Fruit fly (Drosophila melanogaster) whole organism, prepupa: ENCODE results near the gene Cp19.

Experiments
- Blimp-1 ChIP-seq: fragments of 200-800 bp; sonication (Bioruptor generic); optimal IDR thresholded peaks from 3 replicates; lab custom pipeline; 2017; ENCODE audit warnings: missing biosample characterization, missing genetic modification characterization, mild to moderate bottlenecking, moderate library complexity, missing genetic modification reagents
- CG10669 ChIP-seq: fragments of 200-800 bp; sonication (Bioruptor generic); optimal IDR thresholded peaks from 3 replicates; lab custom pipeline; 2018; ENCODE audit warnings: missing biosample characterization, mild to moderate bottlenecking, missing genetic modification characterization, moderate library complexity
- CG11294 ChIP-seq: fragments of 200-800 bp; sonication (Bioruptor generic); IDR thresholded peaks from 2 replicates; pipeline ENCODE4 v1.3.6; 2022; ENCODE audit warnings: missing biosample characterization, missing genetic modification characterization
- CG11762 ChIP-seq: fragments of 200-800 bp; sonication (Bioruptor generic); optimal IDR thresholded peaks from 3 replicates; lab custom pipeline; 2016; ENCODE audit warnings: missing biosample characterization, missing genetic modification characterization; ENCODE audit not compliant: insufficient read depth
- CG11902 ChIP-seq: fragments of 200-800 bp; sonication (Bioruptor generic); optimal IDR thresholded peaks from 3 replicates; lab custom pipeline; 2016; ENCODE audit warnings: missing biosample characterization, missing genetic modification characterization
- CG15336 ChIP-seq: fragments of 200-800 bp; sonication (Bioruptor generic); IDR thresholded peaks from 2 replicates; pipeline ENCODE4 v1.3.6; 2022; ENCODE audit warnings: missing biosample characterization, missing genetic modification characterization
- CG1621 ChIP-seq: fragments of 200-800 bp; sonication (Bioruptor generic); optimal IDR thresholded peaks from 3 replicates; lab custom pipeline; 2018; ENCODE audit warnings: missing biosample characterization, mild to moderate bottlenecking, missing genetic modification characterization
- CG16779 ChIP-seq: fragments of 200-800 bp; sonication (Bioruptor generic); optimal IDR thresholded peaks from 3 replicates; lab custom pipeline; 2017; ENCODE audit warnings: missing biosample characterization, mild to moderate bottlenecking, missing genetic modification characterization
- CG3032 ChIP-seq: fragments of 200-800 bp; optimal IDR thresholded peaks from 2 replicates; lab custom pipeline; 2019; ENCODE audit warnings: missing biosample characterization, mild to moderate bottlenecking, missing genetic modification characterization, moderate library complexity
- CG32006 ChIP-seq: fragments of 200-800 bp; sonication (Bioruptor generic); optimal IDR thresholded peaks from 3 replicates; lab custom pipeline; 2017; ENCODE audit warnings: missing biosample characterization, mild to moderate bottlenecking, missing genetic modification characterization
- CG3919 ChIP-seq: fragments of 200-800 bp; sonication (Bioruptor generic); optimal IDR thresholded peaks from 3 replicates; lab custom pipeline; 2016; ENCODE audit warnings: missing biosample characterization, missing genetic modification characterization
- CG4318 ChIP-seq: fragments of 200-800 bp; sonication (Bioruptor generic); optimal IDR thresholded peaks from 3 replicates; lab custom pipeline; 2017; ENCODE audit warnings: missing biosample characterization, mild to moderate bottlenecking, missing genetic modification characterization
- CG6163 ChIP-seq: fragments of 200-800 bp; sonication (Bioruptor generic); IDR thresholded peaks from 3 replicates; pipeline ENCODE4 v1.3.6; 2022; ENCODE audit warnings: missing biosample characterization, missing genetic modification characterization
- CG6792 ChIP-seq: fragments of 200-800 bp; sonication (Bioruptor generic); optimal IDR thresholded peaks from 3 replicates; lab custom pipeline; 2016; ENCODE audit warnings: missing biosample characterization, missing genetic modification characterization
- CG6854 ChIP-seq: fragments of 200-800 bp; sonication (Bioruptor generic); optimal IDR thresholded peaks from 2 replicates; lab custom pipeline; 2017; ENCODE audit warnings: missing biosample characterization, mild to moderate bottlenecking, missing genetic modification characterization
- CG7368 ChIP-seq: fragments of 200-800 bp; sonication (Bioruptor generic); optimal IDR thresholded peaks from 3 replicates; lab custom pipeline; 2016; ENCODE audit warnings: missing biosample characterization, missing genetic modification characterization
- CG8119 ChIP-seq: fragments of 200-800 bp; sonication (Bioruptor generic); IDR thresholded peaks from 3 replicates; pipeline ENCODE4 v1.3.6; 2022; ENCODE audit warnings: missing biosample characterization, missing genetic modification characterization
- CG8319 ChIP-seq: fragments of 200-800 bp; sonication (Bioruptor generic); optimal IDR thresholded peaks from 3 replicates; lab custom pipeline; 2016; ENCODE audit warnings: missing biosample characterization, missing genetic modification characterization
- CG9139 ChIP-seq: fragments of 200-800 bp; sonication (Bioruptor generic); optimal IDR thresholded peaks from 3 replicates; lab custom pipeline; 2017; ENCODE audit warnings: missing biosample characterization, mild to moderate bottlenecking, missing genetic modification characterization
- Eip75B ChIP-seq: fragments of 200-800 bp; sonication (Bioruptor generic); optimal IDR thresholded peaks from 3 replicates; lab custom pipeline; 2016; ENCODE audit warnings: missing biosample characterization, missing genetic modification characterization
- Eip78C ChIP-seq: fragments of 200-800 bp; sonication (Bioruptor generic); peaks from one replicate; lab custom pipeline; 2016; ENCODE audit warnings: missing biosample characterization, missing genetic modification characterization
- Eip93F ChIP-seq: fragments of 200-800 bp; sonication (Bioruptor generic); optimal IDR thresholded peaks from 2 replicates; lab custom pipeline; 2016; ENCODE audit warnings: missing biosample characterization, mild to moderate bottlenecking, missing genetic modification characterization
- Ets21C ChIP-seq: fragments of 200-800 bp; sonication (Bioruptor generic); optimal IDR thresholded peaks from 3 replicates; lab custom pipeline; 2016; ENCODE audit warnings: missing biosample characterization, missing genetic modification characterization
- Ets96B ChIP-seq: fragments of 200-800 bp; optimal IDR thresholded peaks from 2 replicates; lab custom pipeline; 2019; ENCODE audit warnings: missing biosample characterization, mild to moderate bottlenecking, missing genetic modification characterization, moderate library complexity
- Hr38 ChIP-seq: sonication (Bioruptor generic); optimal IDR thresholded peaks from 2 replicates; lab custom pipeline; 2016; ENCODE audit warnings: missing biosample characterization, missing genetic modification characterization
- Hr39 ChIP-seq: fragments of 200-800 bp; sonication (Bioruptor generic); optimal IDR thresholded peaks from 2 replicates; lab custom pipeline; 2016; ENCODE audit warnings: missing biosample characterization, missing genetic modification characterization
- Hr4 ChIP-seq: fragments of 200-800 bp; sonication (Bioruptor generic); optimal IDR thresholded peaks from 3 replicates; lab custom pipeline; 2016; ENCODE audit warnings: missing biosample characterization, missing genetic modification characterization
- Lpt ChIP-seq: fragments of 200-800 bp; sonication (Bioruptor generic); optimal IDR thresholded peaks from 3 replicates; lab custom pipeline; 2016; ENCODE audit warnings: missing biosample characterization, missing genetic modification characterization
- Met ChIP-seq: fragments of 200-800 bp; sonication (Bioruptor generic); optimal IDR thresholded peaks from 3 replicates; lab custom pipeline; 2016; ENCODE audit warnings: missing biosample characterization, missing genetic modification characterization
- OdsH ChIP-seq: fragments of 200-800 bp; sonication (Bioruptor generic); optimal IDR thresholded peaks from 3 replicates; lab custom pipeline; 2016; ENCODE audit warnings: missing biosample characterization, missing genetic modification characterization
- Smox ChIP-seq: fragments of 200-800 bp; sonication (Bioruptor generic); optimal IDR thresholded peaks from 3 replicates; lab custom pipeline; 2016; ENCODE audit warnings: missing biosample characterization, missing genetic modification characterization
- Sox102F ChIP-seq: fragments of 200-800 bp; sonication (Bioruptor generic); optimal IDR thresholded peaks from 2 replicates; lab custom pipeline; 2016; ENCODE audit warnings: missing biosample characterization, mild to moderate bottlenecking, missing genetic modification characterization
- Sox14 ChIP-seq: fragments of 200-800 bp; sonication (Bioruptor generic); optimal IDR thresholded peaks from 3 replicates; lab custom pipeline; 2016; ENCODE audit warnings: missing biosample characterization, missing genetic modification characterization
- Sox15 ChIP-seq: fragments of 200-800 bp; sonication (Bioruptor generic); optimal IDR thresholded peaks from 3 replicates; lab custom pipeline; 2016; ENCODE audit warnings: missing biosample characterization, missing genetic modification characterization
- achi ChIP-seq: fragments of 200-800 bp; sonication (Bioruptor generic); optimal IDR thresholded peaks from 3 replicates; lab custom pipeline; 2016; ENCODE audit warnings: missing biosample characterization, missing genetic modification characterization
- acj6 ChIP-seq: fragments of 200-800 bp; sonication (Bioruptor generic); optimal IDR thresholded peaks from 3 replicates; lab custom pipeline; 2016; ENCODE audit warnings: missing biosample characterization, missing genetic modification characterization
- cyc ChIP-seq: fragments of 200-800 bp; sonication (Bioruptor generic); optimal IDR thresholded peaks from 3 replicates; lab custom pipeline; 2016; ENCODE audit warnings: missing biosample characterization, missing genetic modification characterization
- eg ChIP-seq: fragments of 200-800 bp; sonication (Bioruptor generic); IDR thresholded peaks from 3 replicates; pipeline ENCODE4 v1.3.6; 2022; ENCODE audit warnings: missing biosample characterization, missing genetic modification characterization
- esn ChIP-seq: fragments of 200-800 bp; sonication (Bioruptor generic); optimal IDR thresholded peaks from 2 replicates; lab custom pipeline; 2016; ENCODE audit warnings: missing biosample characterization, mild to moderate bottlenecking, missing genetic modification characterization, moderate library complexity
- fd59A ChIP-seq: fragments of 200-800 bp; sonication (Bioruptor generic); optimal IDR thresholded peaks from 2 replicates; lab custom pipeline; 2017; ENCODE audit warnings: missing biosample characterization, mild to moderate bottlenecking, missing genetic modification characterization, missing genetic modification reagents
- fd85E ChIP-seq: fragments of 200-800 bp; sonication (Bioruptor generic); optimal IDR thresholded peaks from 3 replicates; lab custom pipeline; 2016; ENCODE audit warnings: missing biosample characterization, missing genetic modification characterization
- fkh ChIP-seq: fragments of 200-800 bp; sonication (Bioruptor generic); optimal IDR thresholded peaks from 3 replicates; lab custom pipeline; 2017; ENCODE audit warnings: missing biosample characterization, mild to moderate bottlenecking, missing genetic modification characterization, moderate library complexity
- lz ChIP-seq: fragments of 200-800 bp; sonication (Bioruptor generic); optimal IDR thresholded peaks from 3 replicates; lab custom pipeline; 2016; ENCODE audit warnings: missing biosample characterization, missing genetic modification characterization
- net ChIP-seq: fragments of 200-800 bp; sonication (Bioruptor generic); optimal IDR thresholded peaks from 3 replicates; lab custom pipeline; 2016; ENCODE audit warnings: missing biosample characterization, missing genetic modification characterization
- salr ChIP-seq, 2 experiments: fragments of 200-800 bp; sonication (Bioruptor generic); optimal IDR thresholded peaks; 3 replicates each; lab custom pipeline; 2016 to 2018; ENCODE audit warnings: missing biosample characterization in 2 of 2, missing genetic modification characterization in 2 of 2, mild to moderate bottlenecking in 1 of 2
- spab ChIP-seq: fragments of 200-800 bp; sonication (Bioruptor generic); optimal IDR thresholded peaks from 2 replicates; lab custom pipeline; 2017; ENCODE audit warnings: missing biosample characterization, mild to moderate bottlenecking, missing genetic modification characterization, missing genetic modification reagents
- ss ChIP-seq, 2 experiments: fragments of 200-800 bp; sonication (Bioruptor generic); optimal IDR thresholded peaks; 2 replicates in 1 of 2; 3 replicates in 1 of 2; lab custom pipeline; 2017 to 2018; ENCODE audit warnings: mild to moderate bottlenecking in 2 of 2, missing biosample characterization in 2 of 2, missing genetic modification characterization in 2 of 2, moderate library complexity in 1 of 2
- svp ChIP-seq: fragments of 200-800 bp; sonication (Bioruptor generic); peaks from one replicate; lab custom pipeline; 2016; ENCODE audit warnings: missing biosample characterization, missing genetic modification characterization

Gene Cp19

DNA sequence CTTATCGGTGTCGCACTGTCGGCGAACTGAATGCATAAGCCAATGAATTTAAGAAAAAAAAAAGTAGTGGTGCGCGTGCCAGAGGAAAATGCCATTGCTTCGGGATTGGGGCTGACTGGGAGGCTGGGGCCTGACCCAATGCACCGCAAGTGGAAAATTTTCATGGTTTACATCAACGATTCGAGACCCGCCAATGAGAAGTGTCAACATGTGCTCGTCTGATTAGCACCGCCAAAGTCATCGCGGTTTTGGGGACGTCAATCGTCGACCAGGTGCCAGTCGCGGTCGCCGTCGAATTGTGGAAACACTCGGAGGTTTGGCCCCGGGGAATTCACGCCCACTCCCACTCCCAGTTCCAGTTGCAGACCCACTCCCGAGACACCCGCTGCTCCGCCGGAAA, 45.9 kb upstream of the Cp19 start:
- TF ChIP-seq Ets96B (tag; lab: Kevin White, UChicago) (no peak), Lpt (GFP tag; lab: Kevin White, UChicago) (no peak), Met (no peak), CG32006 (GFP tag; lab: Kevin White, UChicago) (no peak), CG9139 (GFP tag; lab: Kevin White, UChicago) (no peak), CG6163 (GFP tag; lab: Robert Waterston, UW) (0 out of 3 replicates have a peak, but pooled peaks have one; percentile 8), cyc (GFP tag; lab: Kevin White, UChicago) (no peak), achi (GFP tag; lab: Kevin White, UChicago) (no peak), Eip78C (GFP tag; lab: Kevin White, UChicago) (no peak), ss (GFP tag; optimal IDR thresholded peaks at IDR 0.05; lab: Kevin White, UChicago) (no peak), Smox (GFP tag; lab: Kevin White, UChicago) (no peak), Ets21C (no peak), CG8319 (GFP tag; lab: Kevin White, UChicago) (no peak), svp (GFP tag; lab: Kevin White, UChicago) (peak; percentile 58), fd59A (GFP tag; lab: Kevin White, UChicago) (no peak), CG11294 (GFP tag; lab: Robert Waterston, UW) (no peak), CG4318 (no peak), fkh (GFP tag; lab: Kevin White, UChicago) (peak; percentile 80), CG11902 (no peak), Hr4 (no peak), Hr38 (GFP tag; lab: Kevin White, UChicago) (no peak), spab (no peak)

DNA sequence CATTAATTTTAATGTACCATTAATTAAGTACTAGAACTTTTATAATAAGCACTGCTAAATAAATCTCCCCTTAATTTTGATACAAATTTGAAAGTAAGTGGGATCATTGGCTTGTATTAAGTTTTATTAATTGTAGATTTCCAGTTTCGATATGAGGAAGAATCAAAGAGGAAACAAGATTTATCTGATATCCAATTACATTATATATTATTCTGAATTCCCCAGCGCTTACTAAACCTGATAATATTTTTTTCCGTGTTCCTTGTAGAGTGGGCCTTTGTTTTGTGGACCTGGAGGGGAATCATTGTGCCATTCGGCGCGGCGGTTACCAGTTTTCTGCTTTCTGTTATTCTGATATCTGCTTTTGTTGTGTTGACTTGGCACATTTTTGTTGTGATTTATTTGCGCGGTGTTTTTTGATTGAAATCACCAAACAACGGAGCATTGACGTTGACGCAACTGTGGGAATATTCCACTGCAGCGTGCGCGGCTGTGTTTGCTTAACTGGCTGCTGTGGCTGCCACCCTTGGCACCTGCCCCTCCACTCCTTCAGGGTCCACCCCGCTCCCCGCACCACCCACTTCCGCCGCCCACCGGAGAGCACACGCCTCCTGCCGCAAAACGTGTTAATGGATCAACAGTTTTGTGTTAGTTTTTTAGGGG, 45.1 kb upstream of the Cp19 start:
- peak; percentile 60 for TF ChIP-seq Met
- peak in 1 of 2 experiments; percentile 18 for TF ChIP-seq salr (GFP tag; optimal IDR thresholded peaks at IDR 0.05; lab: Kevin White, UChicago)
- TF ChIP-seq CG6792 (GFP tag; lab: Kevin White, UChicago), result peak; percentile 32
- no peak for TF ChIP-seq Eip93F (GFP tag; lab: Kevin White, UChicago)
- peak; percentile 66 for TF ChIP-seq Smox (GFP tag; lab: Kevin White, UChicago)
- no peak for TF ChIP-seq fd85E
- TF ChIP-seq Sox15, result peak; percentile 27
- TF ChIP-seq OdsH, result peak; percentile 12
- peak; percentile 14 for TF ChIP-seq Sox102F
- no peak for TF ChIP-seq Eip75B (GFP tag; lab: Kevin White, UChicago)
- no peak for TF ChIP-seq CG11762 (GFP tag; lab: Kevin White, UChicago)
- no peak for TF ChIP-seq eg (GFP tag; lab: Robert Waterston, UW)
- peak; percentile 86 for TF ChIP-seq fkh (GFP tag; lab: Kevin White, UChicago)
- TF ChIP-seq CG10669 (GFP tag; lab: Kevin White, UChicago), result no peak
- peak; percentile 7 for TF ChIP-seq CG3919
- peak; percentile 56 for TF ChIP-seq Hr39
- peak; percentile 20 for TF ChIP-seq cyc (GFP tag; lab: Kevin White, UChicago)
- 0 out of 3 replicates have a peak, but pooled peaks have one; percentile 20 for TF ChIP-seq CG6163 (GFP tag; lab: Robert Waterston, UW)
- TF ChIP-seq CG6854 (GFP tag; lab: Kevin White, UChicago), result no peak
- TF ChIP-seq CG1621 (tag; lab: Kevin White, UChicago), result no peak
- no peak for TF ChIP-seq Blimp-1 (GFP tag; lab: Kevin White, UChicago)
- no peak for TF ChIP-seq CG11294 (GFP tag; lab: Robert Waterston, UW)
- TF ChIP-seq acj6 (GFP tag; lab: Kevin White, UChicago), result peak; percentile 52
- TF ChIP-seq CG7368, result no peak
- TF ChIP-seq Eip78C (GFP tag; lab: Kevin White, UChicago), result no peak
- no peak for TF ChIP-seq Hr38 (GFP tag; lab: Kevin White, UChicago)
- TF ChIP-seq CG3032 (tag; lab: Kevin White, UChicago), result no peak
- no peak for TF ChIP-seq Lpt (GFP tag; lab: Kevin White, UChicago)
- peak; percentile 48 for TF ChIP-seq lz (GFP tag; lab: Kevin White, UChicago)
- peak; percentile 12 for TF ChIP-seq Hr4
- no peak for TF ChIP-seq CG8119
- TF ChIP-seq Ets21C, result peak; percentile 23
- peak; percentile 15 for TF ChIP-seq net (GFP tag; lab: Kevin White, UChicago)
- TF ChIP-seq esn, result peak; percentile 67
- peak; percentile 31 for TF ChIP-seq CG32006 (GFP tag; lab: Kevin White, UChicago)
- TF ChIP-seq spab, result no peak
- no peak for TF ChIP-seq CG15336 (GFP tag; lab: Robert Waterston, UW)
- TF ChIP-seq fd59A (GFP tag; lab: Kevin White, UChicago), result no peak
- no peak for TF ChIP-seq CG16779 (tag; lab: Kevin White, UChicago)
- TF ChIP-seq Sox14 (GFP tag; lab: Kevin White, UChicago), result peak; percentile 37
